Worm (Caenorhabditis elegans) whole organism, young adult: Measurements from ENCODE around the gene K01G5.8.
"Not testable (repeated sequence)": the region's sequence is repeated elsewhere in the genome, so short reads cannot be mapped to it uniquely, and the experiment has no call there.

Experiments
- B0019.2 ChIP-seq: fragments of 200-800 bp; sonication (Bioruptor generic); conservative IDR thresholded peaks from 2 replicates; pipeline ENCODE4 v1.3.6; 2022; ENCODE audit warnings: missing genetic modification reagents, missing genetic modification characterization, missing compliant biosample characterization
- F23B12.7 ChIP-seq: sonication (generic microtip); optimal IDR thresholded peaks from 2 replicates; lab custom pipeline; 2017; ENCODE audit warnings: missing genetic modification characterization, mild to moderate bottlenecking, missing compliant biosample characterization, antibody characterized with exemption, moderate library complexity; ENCODE audit not compliant: insufficient read depth
- F33H1.4 ChIP-seq: fragments of 200-800 bp; sonication (Bioruptor generic); IDR thresholded peaks from 2 replicates; pipeline ENCODE4 v1.3.6; 2022; ENCODE audit warnings: missing genetic modification reagents, missing genetic modification characterization, missing compliant biosample characterization
- F37B4.10 ChIP-seq: fragments of 200-800 bp; sonication (Bioruptor generic); IDR thresholded peaks from 2 replicates; pipeline ENCODE4 v1.3.6; 2022; ENCODE audit warnings: missing genetic modification characterization, missing compliant biosample characterization
- F49E8.2 ChIP-seq: sonication (generic microtip); optimal IDR thresholded peaks from 3 replicates; lab custom pipeline; 2017; ENCODE audit warnings: missing genetic modification characterization, mild to moderate bottlenecking, missing compliant biosample characterization, antibody characterized with exemption, moderate library complexity; ENCODE audit not compliant: insufficient read depth
- F52B5.7 ChIP-seq: sonication (generic microtip); optimal IDR thresholded peaks from 2 replicates; lab custom pipeline; 2016; ENCODE audit warnings: mild to moderate bottlenecking, missing genetic modification characterization, missing compliant biosample characterization
- F57A8.1 ChIP-seq: fragments of 200-800 bp; sonication (Bioruptor generic); optimal IDR thresholded peaks from 2 replicates; lab custom pipeline; 2018; ENCODE audit warnings: mild to moderate bottlenecking, missing genetic modification characterization, moderate library complexity, missing compliant biosample characterization
- K12H6.12 ChIP-seq: fragments of 200-800 bp; sonication (Bioruptor generic); optimal IDR thresholded peaks from 2 replicates; lab custom pipeline; 2018; ENCODE audit warnings: mild to moderate bottlenecking, missing genetic modification characterization, missing compliant biosample characterization
- Y53G8AR.9 ChIP-seq: fragments of 200-800 bp; sonication (Bioruptor generic); conservative IDR thresholded peaks from 2 replicates; pipeline ENCODE4 v1.3.6; 2022; ENCODE audit warnings: missing genetic modification reagents, missing genetic modification characterization, missing compliant biosample characterization
- Y67H2A.10 ChIP-seq: fragments of 200-800 bp; sonication (Bioruptor generic); conservative IDR thresholded peaks from 2 replicates; pipeline ENCODE4 v1.3.6; 2022; ENCODE audit warnings: missing genetic modification reagents, missing genetic modification characterization, missing compliant biosample characterization
- Y95B8A.8 ChIP-seq: fragments of 200-800 bp; sonication (Bioruptor generic); IDR thresholded peaks from 2 replicates; pipeline ENCODE4 v1.3.6; 2022; ENCODE audit warnings: missing genetic modification reagents, missing genetic modification characterization, missing compliant biosample characterization
- akir-1 ChIP-seq: fragments of 200-800 bp; sonication (Bioruptor generic); optimal IDR thresholded peaks from 2 replicates; lab custom pipeline; 2018; ENCODE audit warnings: mild to moderate bottlenecking, missing genetic modification characterization, moderate library complexity, missing compliant biosample characterization
- aptf-2 ChIP-seq: fragments of 200-800 bp; sonication (Bioruptor generic); conservative IDR thresholded peaks from 2 replicates; pipeline ENCODE4 v1.3.6; 2022; ENCODE audit warnings: missing genetic modification reagents, missing genetic modification characterization, missing compliant biosample characterization
- athp-1 ChIP-seq: sonication (generic microtip); optimal IDR thresholded peaks from 2 replicates; lab custom pipeline; 2017; ENCODE audit warnings: mild to moderate bottlenecking, missing genetic modification characterization, missing compliant biosample characterization
- attf-5 ChIP-seq: fragments of 200-800 bp; sonication (Bioruptor generic); optimal IDR thresholded peaks from 2 replicates; lab custom pipeline; 2018; ENCODE audit warnings: mild to moderate bottlenecking, missing genetic modification characterization, missing compliant biosample characterization
- attf-6 ChIP-seq: fragments of 200-800 bp; sonication (Bioruptor generic); IDR thresholded peaks from 2 replicates; pipeline ENCODE4 v1.3.6; 2022; ENCODE audit warnings: missing genetic modification reagents, missing genetic modification characterization, missing compliant biosample characterization
- bed-2 ChIP-seq: fragments of 200-800 bp; sonication (Bioruptor generic); IDR thresholded peaks from 2 replicates; pipeline ENCODE4 v1.3.6; 2022; ENCODE audit warnings: missing genetic modification reagents, missing genetic modification characterization, missing compliant biosample characterization
- cebp-1 ChIP-seq, 2 experiments: fragments of 200-800 bp in 1 of 2; sonication (Bioruptor generic) in 1 of 2; sonication (generic microtip) in 1 of 2; IDR thresholded peaks in 1 of 2; optimal IDR thresholded peaks in 1 of 2; 2 replicates each; pipeline versions ENCODE4 v1.3.6 to Lab custom; 2017 to 2022; ENCODE audit warnings: missing compliant biosample characterization in 2 of 2, missing genetic modification characterization in 2 of 2, mild to moderate bottlenecking in 1 of 2, missing genetic modification reagents in 1 of 2, moderate library complexity in 1 of 2
- cebp-2 ChIP-seq: fragments of 200-800 bp; sonication (Bioruptor generic); IDR thresholded peaks from 2 replicates; pipeline ENCODE4 v1.3.6; 2022; ENCODE audit warnings: missing genetic modification characterization, missing compliant biosample characterization
- ceh-100 ChIP-seq: fragments of 200-800 bp; sonication (Bioruptor generic); IDR thresholded peaks from 2 replicates; pipeline ENCODE4 v1.3.6; 2022; ENCODE audit warnings: missing genetic modification reagents, missing genetic modification characterization, missing compliant biosample characterization
- dox-1 ChIP-seq: fragments of 200-800 bp; sonication (Bioruptor generic); IDR thresholded peaks from 2 replicates; pipeline ENCODE4 v1.3.6; 2022; ENCODE audit warnings: missing genetic modification reagents, missing genetic modification characterization, missing compliant biosample characterization
- efl-1 ChIP-seq: fragments of 150-350 bp; optimal IDR thresholded peaks from 2 replicates; lab custom pipeline; 2014; ENCODE audit warnings: missing biosample characterization, missing genetic modification reagents, missing genetic modification characterization
- him-1 ChIP-seq: sonication (generic microtip); optimal IDR thresholded peaks from 2 replicates; lab custom pipeline; 2016; ENCODE audit warnings: missing genotype, missing genetic modification reagents, missing genetic modification characterization, missing compliant biosample characterization
- hrde-1 ChIP-seq: sonication (generic microtip); optimal IDR thresholded peaks from 2 replicates; lab custom pipeline; 2016; ENCODE audit warnings: missing genetic modification characterization, mild to moderate bottlenecking, missing compliant biosample characterization, moderate library complexity, missing genotype, missing genetic modification reagents, borderline replicate concordance
- hsf-1 ChIP-seq: fragments of 200-800 bp; sonication (Bioruptor generic); IDR thresholded peaks from 2 replicates; pipeline ENCODE4 v1.3.6; 2022; ENCODE audit warnings: missing genetic modification reagents, missing genetic modification characterization, missing compliant biosample characterization
- let-607 ChIP-seq, 2 experiments: fragments of 200-800 bp in 1 of 2; sonication (Bioruptor generic) in 1 of 2; sonication (generic microtip) in 1 of 2; optimal IDR thresholded peaks; 2 replicates each; lab custom pipeline; 2016 to 2018; ENCODE audit warnings: mild to moderate bottlenecking in 2 of 2, missing compliant biosample characterization in 2 of 2, missing genetic modification characterization in 2 of 2, moderate library complexity in 2 of 2, missing genotype in 1 of 2
- madf-6 ChIP-seq: fragments of 200-800 bp; sonication (Bioruptor generic); IDR thresholded peaks from 2 replicates; pipeline ENCODE4 v1.3.6; 2022; ENCODE audit warnings: missing genetic modification reagents, missing genetic modification characterization, missing compliant biosample characterization
- madf-8 ChIP-seq: fragments of 200-800 bp; sonication (Bioruptor generic); conservative IDR thresholded peaks from 2 replicates; pipeline ENCODE4 v1.3.6; 2022; ENCODE audit warnings: missing genetic modification reagents, missing genetic modification characterization, missing compliant biosample characterization
- mcd-1 ChIP-seq: fragments of 200-800 bp; sonication (Bioruptor generic); IDR thresholded peaks from 2 replicates; pipeline ENCODE4 v1.3.6; 2022; ENCODE audit warnings: missing genetic modification reagents, missing genetic modification characterization, missing compliant biosample characterization
- nhr-80 ChIP-seq: sonication (generic microtip); optimal IDR thresholded peaks from 2 replicates; lab custom pipeline; 2016; ENCODE audit warnings: missing genetic modification characterization, missing compliant biosample characterization
- pha-4 ChIP-seq: fragments of 150-350 bp; sonication (generic microtip); optimal IDR thresholded peaks from 2 replicates; lab custom pipeline; 2014; ENCODE audit warnings: missing biosample characterization, missing genetic modification reagents, missing genetic modification characterization
- snpc-1.1 ChIP-seq: sonication (generic microtip); optimal IDR thresholded peaks from 2 replicates; lab custom pipeline; 2017; ENCODE audit warnings: missing genetic modification characterization, mild to moderate bottlenecking, missing compliant biosample characterization, antibody characterized with exemption, moderate library complexity, missing genotype, missing genetic modification reagents; ENCODE audit not compliant: insufficient read depth
- snpc-4 ChIP-seq, 5 experiments: fragments of 150-350 bp in 1 of 5; sonication (generic microtip) in 4 of 5; optimal IDR thresholded peaks; 2 replicates each; lab custom pipeline; 2014 to 2018; ENCODE audit warnings: missing genetic modification characterization in 5 of 5, missing biosample characterization in 3 of 5, antibody characterized with exemption in 2 of 5, mild to moderate bottlenecking in 2 of 5, missing compliant biosample characterization in 2 of 5, missing genotype in 2 of 5, moderate library complexity in 2 of 5, missing genetic modification reagents in 1 of 5
- tbp1 ChIP-seq: fragments of 200-800 bp; sonication (Bioruptor generic); optimal IDR thresholded peaks from 2 replicates; lab custom pipeline; 2018; ENCODE audit warnings: mild to moderate bottlenecking, missing genetic modification characterization, missing compliant biosample characterization
- tlf-1 ChIP-seq: fragments of 200-800 bp; sonication (Bioruptor generic); optimal IDR thresholded peaks from 2 replicates; lab custom pipeline; 2018; ENCODE audit warnings: mild to moderate bottlenecking, missing genetic modification characterization, missing compliant biosample characterization
- unc-130 ChIP-seq: sonication (generic microtip); optimal IDR thresholded peaks from 2 replicates; lab custom pipeline; 2016; ENCODE audit warnings: missing genetic modification reagents, missing genetic modification characterization, missing compliant biosample characterization
- unc-62 ChIP-seq: fragments of 150-350 bp; optimal IDR thresholded peaks from 2 replicates; lab custom pipeline; 2014; ENCODE audit warnings: missing biosample characterization, missing genetic modification reagents, missing genetic modification characterization
- xnd-1 ChIP-seq: sonication (generic microtip); optimal IDR thresholded peaks from 2 replicates; lab custom pipeline; 2016; ENCODE audit warnings: missing genotype, missing genetic modification reagents, missing genetic modification characterization, missing compliant biosample characterization
- zim-3 ChIP-seq: sonication (generic microtip); optimal IDR thresholded peaks from 2 replicates; lab custom pipeline; 2017; ENCODE audit warnings: mild to moderate bottlenecking, missing genetic modification characterization, moderate library complexity, missing compliant biosample characterization
- ztf-22 ChIP-seq: fragments of 200-800 bp; sonication (Bioruptor generic); optimal IDR thresholded peaks from 2 replicates; lab custom pipeline; 2018; ENCODE audit warnings: mild to moderate bottlenecking, missing genetic modification characterization, moderate library complexity, missing compliant biosample characterization
- ztf-26 ChIP-seq: sonication (generic microtip); optimal IDR thresholded peaks from 2 replicates; lab custom pipeline; 2017; ENCODE audit warnings: missing genetic modification characterization, missing compliant biosample characterization

The K01G5.8 gene

DNA sequence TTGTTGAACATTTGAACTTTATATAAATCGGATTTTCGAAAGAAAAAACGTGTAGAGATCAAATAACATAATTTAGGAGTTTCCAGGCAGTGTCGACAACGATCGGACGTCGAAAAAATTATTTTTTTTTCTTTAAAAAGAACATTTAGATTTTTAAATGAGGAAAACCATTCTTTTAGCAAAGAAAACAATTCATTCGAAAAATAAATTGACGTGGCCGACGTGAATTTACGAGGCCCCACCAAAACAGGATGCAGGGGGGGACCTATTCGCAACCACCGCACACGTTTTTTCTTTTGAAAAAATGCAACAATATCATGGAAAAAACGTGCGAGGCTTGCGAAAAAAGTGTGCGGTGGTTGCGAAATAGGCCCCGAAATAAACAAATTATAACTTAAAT is 9.5 kb upstream of the K01G5.8 start, which contains the start of gene enu-3.6:
Gene enu-3.6, plus strand, starts transcription at position 392 of the 400 bp plus-strand sequence.
- TF ChIP-seq F49E8.2 (peak; percentile 39), xnd-1 (peak; percentile 23), hrde-1 (tag; lab: Kevin White, UChicago) (peak; percentile 53), cebp-1 (tag; optimal IDR thresholded peaks at IDR 0.05; lab: Kevin White, UChicago) (peak; percentile 68), athp-1 (tag; lab: Kevin White, UChicago) (peak; percentile 62), ceh-100 (GFP tag; lab: Robert Waterston, UW) (peak; percentile 40; the same call in 1 of the 2 replicates), unc-130 (GFP tag; lab: Kevin White, UChicago) (peak; percentile 21), him-1 (peak; percentile 33), hsf-1 (peak; percentile 59), snpc-4 (tag; optimal IDR thresholded peaks at IDR 0.05; lab: Kevin White, UChicago) (peak in 1 of 4 experiments; percentile 8), madf-8 (GFP tag; lab: Robert Waterston, UW) (0 out of 2 replicates have a peak, but pooled peaks have one; percentile 24), madf-6 (GFP tag; lab: Robert Waterston, UW) (peak; percentile 62; the same call in 1 of the 2 replicates), attf-6 (0 out of 2 replicates have a peak, but pooled peaks have one; percentile 38), Y53G8AR.9 (GFP tag; lab: Robert Waterston, UW) (peak; percentile 28; the same call in 1 of the 2 replicates), cebp-2 (GFP tag; lab: Robert Waterston, UW) (0 out of 2 replicates have a peak, but pooled peaks have one; percentile 44)
- not testable (repeated sequence) for TF ChIP-seq cebp-1 (GFP tag; IDR thresholded peaks at IDR 0.05; lab: Robert Waterston, UW); snpc-4 (GFP tag; optimal IDR thresholded peaks at IDR 0.05; lab: Kevin White, UChicago)

DNA sequence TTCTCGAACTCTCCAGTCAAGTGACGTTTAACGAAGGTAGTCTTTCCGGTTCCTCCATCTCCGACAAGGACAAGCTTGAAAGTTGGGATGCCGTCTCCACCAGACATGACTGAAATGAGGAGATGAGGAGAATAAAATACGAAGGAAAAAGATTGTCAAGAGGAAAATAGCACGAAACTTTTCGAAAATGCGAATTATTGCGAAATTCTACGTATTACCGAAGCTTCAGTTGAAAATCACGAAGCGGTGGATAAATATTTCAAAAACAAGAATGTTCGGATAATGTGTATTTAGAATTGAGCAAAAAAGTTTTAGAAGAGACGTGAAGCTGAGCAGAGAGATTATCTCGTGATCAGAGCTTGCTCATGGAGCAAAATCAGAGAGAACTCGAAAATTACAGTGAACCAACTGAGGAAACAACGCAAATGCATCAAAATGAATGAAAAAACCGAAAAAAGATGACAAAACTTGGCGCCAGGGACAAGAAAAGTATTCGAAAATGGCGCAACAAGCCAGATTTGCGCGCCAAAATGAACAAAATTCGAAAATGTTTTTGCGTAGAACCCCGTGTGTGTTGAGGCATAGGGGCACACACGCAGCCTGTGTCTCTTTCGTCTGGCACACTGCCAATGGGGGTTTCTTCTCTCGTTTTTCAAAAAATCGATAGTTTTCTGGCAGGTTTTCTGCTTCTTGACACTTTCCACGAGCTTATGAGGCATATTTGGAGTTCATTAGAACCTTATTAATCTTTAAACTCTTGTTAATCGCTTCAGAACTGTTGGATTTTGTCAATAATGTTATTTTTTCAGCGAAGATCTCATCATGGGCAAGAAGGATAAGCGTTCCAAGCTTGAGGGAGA is 7.3 kb upstream of the K01G5.8 start, which contains the start of the genes ran-1 and dkc-1:
Gene ran-1, minus strand, starts transcription at position 109 of the 860 bp plus-strand sequence.
Gene dkc-1, plus strand, starts transcription at position 810 of the 860 bp plus-strand sequence.
- TF ChIP-seq Y53G8AR.9 (GFP tag; lab: Robert Waterston, UW) (peak; percentile 84), xnd-1 (peak; percentile 89), tbp1 (peak; percentile 65), F49E8.2 (peak; percentile 84), pha-4 (tag; lab: Kevin White, UChicago) (peak; percentile 13), K12H6.12 (tag; lab: Kevin White, UChicago) (peak; percentile 63), him-1 (no peak), F23B12.7 (tag; lab: Kevin White, UChicago) (peak; percentile 58), attf-6 (no peak), F33H1.4 (GFP tag; lab: Robert Waterston, UW) (peak; percentile 84), dox-1 (peak; percentile 94), ztf-26 (tag; lab: Kevin White, UChicago) (peak; percentile 38), bed-2 (GFP tag; lab: Robert Waterston, UW) (no peak), mcd-1 (GFP tag; lab: Robert Waterston, UW) (peak; percentile 82), efl-1 (peak; percentile 98), F57A8.1 (GFP tag; lab: Kevin White, UChicago) (no peak), ztf-22 (no peak), akir-1 (no peak), Y95B8A.8 (GFP tag; lab: Robert Waterston, UW) (peak; percentile 84; the same call in 1 of the 2 replicates), snpc-1.1 (tag; lab: Kevin White, UChicago) (peak; percentile 54), B0019.2 (GFP tag; lab: Robert Waterston, UW) (peak; percentile 86), aptf-2 (GFP tag; lab: Robert Waterston, UW) (0 out of 2 replicates have a peak, but pooled peaks have one; percentile 60), F37B4.10 (GFP tag; lab: Robert Waterston, UW) (no peak), attf-5 (peak; percentile 90), unc-62 (GFP tag; lab: Kevin White, UChicago) (no peak), tlf-1 (GFP tag; lab: Kevin White, UChicago) (peak; percentile 92), F52B5.7 (tag; lab: Kevin White, UChicago) (no peak), let-607 (tag; optimal IDR thresholded peaks at IDR 0.05; lab: Kevin White, UChicago) (no peak), Y67H2A.10 (GFP tag; lab: Robert Waterston, UW) (peak; percentile 46; the same call in 1 of the 2 replicates), snpc-4 (GFP tag; optimal IDR thresholded peaks at IDR 0.05; lab: Kevin White, UChicago) (peak; percentile 35), snpc-4 (tag; optimal IDR thresholded peaks at IDR 0.05; lab: Kevin White, UChicago) (peak; percentile 31 to 52 (median 38)), nhr-80 (tag; lab: Kevin White, UChicago) (peak; percentile 24), zim-3 (tag; lab: Kevin White, UChicago) (no peak)
